Worm (Caenorhabditis elegans) whole organism, late embryonic: ENCODE measurements around the gene srg-8.

Source experiments
- C38D4.7 ChIP-seq: fragments of 200-800 bp; sonication (Bioruptor generic); optimal IDR thresholded peaks from 2 replicates; lab custom pipeline; 2018; ENCODE audit warnings: mild to moderate bottlenecking, missing genetic modification characterization, moderate library complexity, missing compliant biosample characterization
- F13H6.1 ChIP-seq: sonication (generic microtip); optimal IDR thresholded peaks from 2 replicates; lab custom pipeline; 2016; ENCODE audit warnings: missing genetic modification characterization, missing compliant biosample characterization
- dve-1 ChIP-seq: sonication (generic microtip); optimal IDR thresholded peaks from 2 replicates; lab custom pipeline; 2017; ENCODE audit warnings: antibody characterized with exemption, mild to moderate bottlenecking, missing genetic modification characterization, missing compliant biosample characterization
- elt-2 ChIP-seq: sonication (generic microtip); optimal IDR thresholded peaks from 2 replicates; lab custom pipeline; 2016; ENCODE audit warnings: missing genetic modification reagents, missing genetic modification characterization, missing compliant biosample characterization
- pha-4 ChIP-seq: fragments of 150-350 bp; optimal IDR thresholded peaks from 2 replicates; lab custom pipeline; 2018; ENCODE audit warnings: missing biosample characterization, missing genetic modification reagents, missing genetic modification characterization
- pqm-1 ChIP-seq: sonication (generic microtip); optimal IDR thresholded peaks from 2 replicates; lab custom pipeline; 2016; ENCODE audit warnings: missing genetic modification characterization, missing compliant biosample characterization
- unc-3 ChIP-seq, 2 experiments: fragments of 200-800 bp in 1 of 2; sonication (Bioruptor generic) in 1 of 2; sonication (generic microtip) in 1 of 2; conservative IDR thresholded peaks in 1 of 2; optimal IDR thresholded peaks in 1 of 2; 2 replicates each; pipeline versions ENCODE4 v1.3.6 to Lab custom; 2016 to 2022; ENCODE audit warnings: missing compliant biosample characterization in 2 of 2, missing genetic modification characterization in 2 of 2, missing genetic modification reagents in 1 of 2

DNA sequence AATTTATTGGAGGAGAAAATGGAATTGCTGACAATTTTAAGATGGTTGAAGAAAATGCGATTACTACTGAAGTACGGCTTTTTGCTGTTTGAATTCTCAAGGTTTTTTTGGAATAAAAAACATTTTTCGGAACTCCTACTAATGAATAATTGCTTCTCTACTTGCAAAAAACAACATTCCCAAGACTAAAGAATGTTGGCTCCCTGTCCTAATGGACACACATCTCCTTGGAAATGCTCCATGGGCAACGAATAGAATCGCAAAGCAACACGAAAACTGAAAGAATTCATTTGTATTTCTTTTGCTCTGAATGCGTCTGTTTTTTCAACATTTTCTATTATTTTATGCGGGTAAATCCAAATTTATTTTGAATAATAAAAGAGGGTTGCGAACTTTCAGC is 18.2 kb upstream of the srg-8 start, which contains the start of gene C18F10.2:
- no peak for TF ChIP-seq F13H6.1
- TF ChIP-seq pqm-1 (tag; lab: Kevin White, UChicago), result no peak
- TF ChIP-seq C38D4.7, result no peak
- no peak for TF ChIP-seq pha-4 (tag; lab: Kevin White, UChicago)
- no peak for TF ChIP-seq unc-3 (GFP tag; conservative IDR thresholded peaks at IDR 0.05; lab: Robert Waterston, UW)
- TF ChIP-seq unc-3 (tag; optimal IDR thresholded peaks at IDR 0.05; lab: Kevin White, UChicago), result no peak
- no peak for TF ChIP-seq dve-1 (tag; lab: Kevin White, UChicago)
- no peak for TF ChIP-seq elt-2 (tag; lab: Kevin White, UChicago)
